Worm (Caenorhabditis elegans) whole organism, L4 larva: Measurements from ENCODE around the gene phy-2.

ENCODE experiments used
- Y105C5A.15 ChIP-seq: fragments of 200-800 bp; sonication (Bioruptor generic); IDR thresholded peaks from 2 replicates; pipeline ENCODE4 v1.3.6; 2022; ENCODE audit warnings: missing genetic modification characterization, missing compliant biosample characterization
- ZK546.5 ChIP-seq, 2 experiments: sonication (generic microtip); optimal IDR thresholded peaks; 2 replicates each; lab custom pipeline; 2017; ENCODE audit warnings: missing biosample characterization in 2 of 2, missing genetic modification characterization in 2 of 2
- attf-4 ChIP-seq: sonication (generic microtip); optimal IDR thresholded peaks from 3 replicates; lab custom pipeline; 2017; ENCODE audit warnings: missing biosample characterization, missing genetic modification characterization
- ceh-62 ChIP-seq: sonication (generic microtip); optimal IDR thresholded peaks from 2 replicates; lab custom pipeline; 2017; ENCODE audit warnings: missing biosample characterization, missing genetic modification characterization
- ces-1 ChIP-seq: fragments of 150-350 bp; sonication (generic microtip); optimal IDR thresholded peaks from 4 replicates; lab custom pipeline; 2014; ENCODE audit warnings: missing biosample characterization, missing genetic modification reagents, missing genetic modification characterization
- ctbp-1 ChIP-seq: fragments of 200-800 bp; sonication (Bioruptor generic); IDR thresholded peaks from 2 replicates; pipeline ENCODE4 v1.3.6; 2022; ENCODE audit warnings: missing genetic modification reagents, missing genetic modification characterization, missing compliant biosample characterization
- daf-16 ChIP-seq, 3 experiments: sonication (generic microtip); optimal IDR thresholded peaks; 2 replicates each; lab custom pipeline; 2016 to 2017; ENCODE audit warnings: missing genetic modification characterization in 3 of 3, missing genetic modification reagents in 3 of 3, mild to moderate bottlenecking in 2 of 3, missing compliant biosample characterization in 2 of 3, missing biosample characterization in 1 of 3, moderate library complexity in 1 of 3
- dmd-8 ChIP-seq: fragments of 200-800 bp; sonication (Bioruptor generic); IDR thresholded peaks from 2 replicates; pipeline ENCODE4 v1.3.6; 2022; ENCODE audit warnings: missing genetic modification characterization, missing compliant biosample characterization
- dmd-9 ChIP-seq: fragments of 200-800 bp; sonication (Bioruptor generic); IDR thresholded peaks from 2 replicates; pipeline ENCODE4 v1.3.6; 2022; ENCODE audit warnings: missing genetic modification reagents, missing genetic modification characterization, missing compliant biosample characterization
- dve-1 ChIP-seq: sonication (generic microtip); optimal IDR thresholded peaks from 2 replicates; lab custom pipeline; 2017; ENCODE audit warnings: antibody characterized with exemption, mild to moderate bottlenecking, missing genetic modification characterization, missing compliant biosample characterization; ENCODE audit not compliant: insufficient read depth
- egl-27 ChIP-seq: sonication (generic microtip); optimal IDR thresholded peaks from 3 replicates; lab custom pipeline; 2017; ENCODE audit warnings: missing biosample characterization, missing genetic modification reagents, missing genetic modification characterization
- hlh-30 ChIP-seq: sonication (generic microtip); optimal IDR thresholded peaks from 2 replicates; lab custom pipeline; 2017; ENCODE audit warnings: antibody characterized with exemption, mild to moderate bottlenecking, missing genetic modification characterization, missing compliant biosample characterization; ENCODE audit not compliant: insufficient read depth
- lim-7 ChIP-seq: fragments of 200-800 bp; sonication (Bioruptor generic); IDR thresholded peaks from 2 replicates; pipeline ENCODE4 v1.3.6; 2022; ENCODE audit warnings: missing genetic modification characterization, missing compliant biosample characterization
- lin-1 ChIP-seq: fragments of 200-800 bp; sonication (Bioruptor generic); IDR thresholded peaks from 2 replicates; pipeline ENCODE4 v1.3.6; 2022; ENCODE audit warnings: missing genetic modification reagents, missing genetic modification characterization, missing compliant biosample characterization
- lin-39 ChIP-seq: fragments of 150-350 bp; optimal IDR thresholded peaks from 2 replicates; lab custom pipeline; 2014; ENCODE audit warnings: missing biosample characterization, missing genetic modification reagents, missing genetic modification characterization
- lsy-2 ChIP-seq, 2 experiments: fragments of 150-350 bp in 1 of 2; sonication (generic microtip) in 1 of 2; optimal IDR thresholded peaks; 2 replicates each; lab custom pipeline; 2014 to 2017; ENCODE audit warnings: missing biosample characterization in 2 of 2, missing genetic modification characterization in 2 of 2
- madf-5 ChIP-seq, 2 experiments: fragments of 200-800 bp; sonication (Bioruptor generic); IDR thresholded peaks; 2 replicates each; pipeline ENCODE4 v1.3.6; 2022; ENCODE audit warnings: missing compliant biosample characterization in 2 of 2, missing genetic modification characterization in 2 of 2
- mdl-1 ChIP-seq, 2 experiments: fragments of 150-350 bp in 1 of 2; sonication (generic microtip) in 1 of 2; optimal IDR thresholded peaks; 2 replicates each; lab custom pipeline; 2014 to 2017; ENCODE audit warnings: missing biosample characterization in 2 of 2, missing genetic modification characterization in 2 of 2
- mep-1 ChIP-seq: fragments of 150-350 bp; sonication (generic microtip); optimal IDR thresholded peaks from 3 replicates; lab custom pipeline; 2014; ENCODE audit warnings: missing biosample characterization, missing genetic modification characterization
- nhr-102 ChIP-seq: sonication (generic microtip); optimal IDR thresholded peaks from 2 replicates; lab custom pipeline; 2016; ENCODE audit warnings: mild to moderate bottlenecking, missing genetic modification characterization, moderate library complexity, missing compliant biosample characterization
- nhr-11 ChIP-seq: fragments of 150-350 bp; optimal IDR thresholded peaks from 2 replicates; lab custom pipeline; 2014; ENCODE audit warnings: missing biosample characterization, missing genetic modification characterization
- nhr-42 ChIP-seq: fragments of 200-800 bp; sonication (Bioruptor generic); IDR thresholded peaks from 2 replicates; pipeline ENCODE4 v1.3.6; 2022; ENCODE audit warnings: missing genetic modification characterization, missing compliant biosample characterization
- nhr-76 ChIP-seq: fragments of 150-350 bp; optimal IDR thresholded peaks from 2 replicates; lab custom pipeline; 2014; ENCODE audit warnings: missing biosample characterization, missing genetic modification characterization
- pha-4 ChIP-seq, 2 experiments: fragments of 150-350 bp in 1 of 2; fragments of 200-800 bp in 1 of 2; sonication (Bioruptor generic) in 1 of 2; IDR thresholded peaks in 1 of 2; optimal IDR thresholded peaks in 1 of 2; 2 replicates each; pipeline versions ENCODE4 v1.3.6 to Lab custom; 2014 to 2022; ENCODE audit warnings: missing genetic modification characterization in 2 of 2, missing genetic modification reagents in 2 of 2, missing biosample characterization in 1 of 2, missing compliant biosample characterization in 1 of 2
- php-3 ChIP-seq: fragments of 200-800 bp; sonication (Bioruptor generic); IDR thresholded peaks from 2 replicates; pipeline ENCODE4 v1.3.6; 2022; ENCODE audit warnings: missing genetic modification reagents, missing genetic modification characterization, missing compliant biosample characterization
- rbr-2 ChIP-seq: sonication (generic microtip); optimal IDR thresholded peaks from 2 replicates; lab custom pipeline; 2016; ENCODE audit warnings: missing genotype, missing genetic modification characterization, missing compliant biosample characterization
- snpc-1.2 ChIP-seq: fragments of 200-800 bp; sonication (Bioruptor generic); IDR thresholded peaks from 2 replicates; pipeline ENCODE4 v1.3.6; 2022; ENCODE audit warnings: missing genetic modification reagents, missing genetic modification characterization, missing compliant biosample characterization
- spr-1 ChIP-seq: sonication (generic microtip); optimal IDR thresholded peaks from 2 replicates; lab custom pipeline; 2016; ENCODE audit warnings: mild to moderate bottlenecking, missing genetic modification characterization, missing compliant biosample characterization
- zfp-3 ChIP-seq: fragments of 200-800 bp; sonication (Bioruptor generic); conservative IDR thresholded peaks from 2 replicates; pipeline ENCODE4 v1.3.6; 2022; ENCODE audit warnings: missing genetic modification reagents, missing genetic modification characterization, missing compliant biosample characterization
- zip-11 ChIP-seq: fragments of 200-800 bp; sonication (Bioruptor generic); IDR thresholded peaks from 2 replicates; pipeline ENCODE4 v1.3.6; 2022; ENCODE audit warnings: missing genetic modification characterization, missing compliant biosample characterization
- ztf-11 ChIP-seq: fragments of 150-350 bp; optimal IDR thresholded peaks from 2 replicates; lab custom pipeline; 2014; ENCODE audit warnings: missing biosample characterization, missing genetic modification characterization

Gene phy-2

DNA sequence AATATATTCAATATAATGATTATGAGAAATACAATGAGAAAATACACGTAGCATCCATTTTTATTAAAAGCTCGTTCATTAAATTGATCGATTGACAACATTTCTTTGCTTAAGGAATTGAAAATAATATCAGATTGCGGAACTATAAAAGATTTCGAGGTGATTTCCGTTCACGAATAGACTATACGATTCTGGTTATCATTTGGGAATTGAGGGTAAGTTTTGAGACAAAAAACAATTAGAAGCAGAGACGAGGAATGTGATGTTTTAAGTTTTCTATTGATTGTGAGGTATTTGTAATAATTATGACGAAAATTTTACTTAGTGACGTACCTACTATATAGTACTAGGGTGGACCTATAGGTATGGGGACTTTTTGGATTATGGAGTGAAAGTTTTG is 23.1 kb upstream of the phy-2 start, which contains the start of gene sre-19:
TSS of gene sre-19 (minus strand) at position 101 of the 400 bp plus-strand sequence.
- no peak for TF ChIP-seq spr-1 (tag; lab: Kevin White, UChicago)
- no peak for TF ChIP-seq dve-1
- no peak for TF ChIP-seq mdl-1 (tag; optimal IDR thresholded peaks at IDR 0.05; lab: Kevin White, UChicago)
- no peak for TF ChIP-seq ceh-62 (tag; lab: Kevin White, UChicago)
- TF ChIP-seq lsy-2 (tag; optimal IDR thresholded peaks at IDR 0.05; lab: Kevin White, UChicago): no peak
- no peak for TF ChIP-seq ZK546.5 (tag; optimal IDR thresholded peaks at IDR 0.05; lab: Kevin White, UChicago)
- TF ChIP-seq ztf-11 (tag; lab: Kevin White, UChicago): no peak
- no peak for TF ChIP-seq madf-5 (GFP tag; IDR thresholded peaks at IDR 0.05; lab: Robert Waterston, UW)
- TF ChIP-seq lin-1 (GFP tag; lab: Robert Waterston, UW): no peak
- TF ChIP-seq nhr-102 (tag; lab: Kevin White, UChicago): no peak

DNA sequence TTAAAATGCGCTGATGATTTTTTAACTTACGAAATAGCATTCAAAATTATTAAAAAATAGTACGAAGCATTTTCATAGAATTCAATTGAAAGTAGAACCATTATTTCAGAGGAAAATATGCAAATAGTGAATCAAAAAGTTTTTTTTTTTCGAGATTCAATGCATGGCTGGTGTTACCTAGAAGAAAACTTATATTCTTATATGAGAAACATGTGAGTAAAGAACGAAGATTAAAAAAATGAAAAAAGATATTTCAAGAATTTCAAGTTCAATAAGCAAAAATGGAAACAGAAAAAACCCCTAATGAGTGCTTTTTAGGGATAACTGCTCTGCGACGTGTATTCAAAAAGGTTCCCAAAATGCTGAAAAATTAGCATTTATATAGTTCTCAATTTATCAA is 20.2 kb upstream of the phy-2 start, which contains the start of gene sre-16:
TSS of gene sre-16 (minus strand) at position 101 of the 400 bp plus-strand sequence.
- no peak for TF ChIP-seq lim-7 (GFP tag; lab: Robert Waterston, UW)
- TF ChIP-seq egl-27: no peak
- TF ChIP-seq, all 104 proteins: peak for 0

DNA sequence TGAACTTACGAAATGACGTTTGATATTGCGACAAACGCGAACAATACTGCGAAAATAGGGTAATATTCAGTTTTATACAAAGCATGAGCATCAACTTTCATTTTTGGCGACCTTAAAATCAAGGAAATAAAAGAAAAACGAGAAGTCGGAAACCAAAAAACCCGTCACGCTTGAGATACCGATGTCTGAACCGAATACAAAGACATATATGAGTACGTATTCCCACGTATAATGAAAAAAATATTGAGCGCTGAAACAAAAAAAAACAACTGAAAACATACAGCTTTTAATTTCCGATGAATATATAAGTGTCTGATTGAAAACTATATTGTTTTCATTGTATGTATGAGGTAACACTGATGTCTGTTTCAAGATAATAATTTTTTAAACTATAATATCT is 13.9 kb upstream of the phy-2 start, which contains the start of gene sre-18:
TSS of gene sre-18 (minus strand) at position 101 of the 400 bp plus-strand sequence.
- no peak for TF ChIP-seq Y105C5A.15 (GFP tag; lab: Robert Waterston, UW)
- TF ChIP-seq ztf-11 (tag; lab: Kevin White, UChicago): no peak
- no peak for TF ChIP-seq lin-1 (GFP tag; lab: Robert Waterston, UW)
- TF ChIP-seq dmd-9 (GFP tag; lab: Robert Waterston, UW): no peak
- TF ChIP-seq zip-11 (GFP tag; lab: Robert Waterston, UW): no peak
- no peak for TF ChIP-seq mep-1 (tag; lab: Kevin White, UChicago)
- TF ChIP-seq snpc-1.2 (GFP tag; lab: Robert Waterston, UW): no peak
- TF ChIP-seq lin-39 (tag; lab: Kevin White, UChicago): no peak
- no peak for TF ChIP-seq daf-16 (GFP tag; optimal IDR thresholded peaks at IDR 0.05; lab: Kevin White, UChicago)
- TF ChIP-seq daf-16 (tag; optimal IDR thresholded peaks at IDR 0.05; lab: Kevin White, UChicago): no peak
- no peak for TF ChIP-seq ctbp-1 (GFP tag; lab: Robert Waterston, UW)
- TF ChIP-seq rbr-2 (tag; lab: Kevin White, UChicago): no peak
- TF ChIP-seq pha-4 (GFP tag; IDR thresholded peaks at IDR 0.05; lab: Robert Waterston, UW): no peak
- no peak for TF ChIP-seq pha-4 (tag; optimal IDR thresholded peaks at IDR 0.05; lab: Kevin White, UChicago)

DNA sequence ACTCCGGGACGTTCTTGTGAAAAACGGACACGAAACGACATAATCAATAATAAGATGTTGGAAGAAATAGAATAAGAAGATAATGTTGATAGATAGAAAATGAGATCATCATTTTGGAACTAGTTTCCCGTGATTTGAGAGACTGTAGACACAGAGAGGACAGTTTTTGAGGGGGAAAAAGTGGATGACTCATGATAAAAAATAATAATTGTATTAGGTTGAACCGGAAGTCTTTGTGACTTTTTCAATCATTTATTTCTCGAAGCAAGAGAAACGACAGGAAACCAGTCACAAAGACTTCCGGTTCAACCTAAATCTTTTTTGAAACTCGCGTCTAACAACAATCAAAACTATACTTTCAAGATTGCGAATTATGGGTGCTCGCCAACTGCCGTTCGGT is 11.2 kb upstream of the phy-2 start, which contains the start of gene mlt-3:
TSS of gene mlt-3 (minus strand) at position 101 of the 400 bp plus-strand sequence.
- TF ChIP-seq php-3 (GFP tag; lab: Robert Waterston, UW) (no peak), Y105C5A.15 (GFP tag; lab: Robert Waterston, UW) (no peak), nhr-11 (tag; lab: Kevin White, UChicago) (no peak), dmd-8 (GFP tag; lab: Robert Waterston, UW) (no peak), nhr-76 (tag; lab: Kevin White, UChicago) (no peak), ces-1 (GFP tag; lab: Kevin White, UChicago) (no peak), snpc-1.2 (GFP tag; lab: Robert Waterston, UW) (no peak), nhr-42 (GFP tag; lab: Robert Waterston, UW) (no peak)

DNA sequence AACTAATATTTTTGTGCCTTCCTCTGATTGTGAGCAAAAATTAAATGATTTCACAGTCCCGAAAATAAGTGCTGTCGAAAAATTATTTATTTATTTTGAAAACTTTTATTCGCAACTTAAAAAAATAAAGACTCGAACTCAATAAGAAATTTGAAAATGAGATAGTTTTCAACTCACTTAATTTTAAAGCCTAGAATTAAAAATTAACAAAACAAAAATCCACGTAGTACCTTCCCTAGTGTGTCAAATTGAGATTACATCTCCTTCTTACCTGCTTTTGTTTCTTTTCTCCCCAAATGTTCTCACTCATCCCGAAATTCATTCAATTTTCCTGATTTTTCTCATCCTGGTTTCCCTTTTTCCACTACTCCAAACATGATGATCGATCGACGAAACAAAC is 3.5 kb upstream of the phy-2 start, which contains the start of gene F35G2.5:
TSS of gene F35G2.5 (plus strand) at position 301 of the 400 bp plus-strand sequence.
- TF ChIP-seq attf-4 (tag; lab: Kevin White, UChicago) (no peak), ces-1 (GFP tag; lab: Kevin White, UChicago) (no peak), zfp-3 (GFP tag; lab: Robert Waterston, UW) (no peak), nhr-76 (tag; lab: Kevin White, UChicago) (no peak), dmd-8 (GFP tag; lab: Robert Waterston, UW) (no peak), hlh-30 (tag; lab: Kevin White, UChicago) (no peak), lim-7 (GFP tag; lab: Robert Waterston, UW) (no peak)
